Fruit fly (Drosophila melanogaster) ovary, adult (tissue): ENCODE data around the gene Dci.
A peak's percentile ranks its signal among the peaks of the same experiment; 100 is the strongest.

ENCODE experiments used
- CG17801 ChIP-seq: fragments of 200-800 bp; optimal IDR thresholded peaks from 2 replicates; lab custom pipeline; 2019; ENCODE audit warnings: missing biosample characterization, mild to moderate bottlenecking, missing genetic modification characterization, moderate library complexity; ENCODE audit not compliant: partially characterized antibody

The Dci gene

DNA sequence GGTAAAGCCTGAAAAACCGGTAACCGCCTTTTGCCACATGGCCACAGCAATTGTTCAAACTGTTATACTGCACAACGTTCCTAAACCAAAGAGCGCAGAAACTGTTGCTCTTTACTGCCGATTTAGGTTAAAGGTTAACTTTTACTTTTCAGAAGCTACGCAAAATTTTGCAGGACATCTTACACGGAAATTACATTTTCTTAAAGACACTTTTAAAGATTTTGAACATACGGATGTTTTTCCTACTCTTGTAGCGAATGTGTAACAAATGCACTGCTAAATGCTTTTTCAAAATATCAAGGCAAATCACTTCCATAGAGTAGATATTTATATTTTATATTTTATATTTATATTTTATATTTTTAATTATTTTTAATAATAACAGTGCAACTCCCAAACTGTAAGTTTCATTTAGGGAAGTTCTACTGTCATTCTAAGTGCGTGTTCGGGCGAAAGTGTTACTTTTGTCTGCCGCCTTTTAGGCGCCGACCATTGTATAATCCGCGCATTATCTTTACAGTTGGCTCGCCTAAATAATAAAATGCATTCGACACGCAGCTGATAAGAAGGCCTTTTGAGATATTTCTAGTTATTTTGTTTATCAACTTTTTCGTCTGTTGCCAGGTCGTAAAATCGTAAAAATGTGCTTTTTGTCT, 31.2 kb downstream of the Dci start:
- no peak for TF ChIP-seq CG17801

DNA sequence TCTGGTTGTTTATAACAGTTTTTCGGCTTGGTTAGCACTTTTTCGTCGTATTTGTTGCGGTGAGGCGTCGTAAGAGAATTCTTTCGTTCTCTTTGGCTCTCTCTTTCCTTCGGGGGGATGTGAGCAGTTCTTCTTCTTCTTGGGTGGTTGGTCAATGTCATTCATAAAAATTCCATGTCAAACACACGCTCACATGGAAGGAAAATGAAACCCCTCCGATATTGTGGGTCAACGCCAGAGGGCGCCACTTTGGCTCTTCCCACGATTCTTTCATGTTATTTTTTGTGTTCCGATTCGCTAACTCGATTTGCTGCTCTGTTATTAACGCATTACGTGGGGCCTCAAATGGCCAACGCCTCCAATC, 31.7 kb downstream of the Dci start:
- no peak for TF ChIP-seq CG17801

DNA sequence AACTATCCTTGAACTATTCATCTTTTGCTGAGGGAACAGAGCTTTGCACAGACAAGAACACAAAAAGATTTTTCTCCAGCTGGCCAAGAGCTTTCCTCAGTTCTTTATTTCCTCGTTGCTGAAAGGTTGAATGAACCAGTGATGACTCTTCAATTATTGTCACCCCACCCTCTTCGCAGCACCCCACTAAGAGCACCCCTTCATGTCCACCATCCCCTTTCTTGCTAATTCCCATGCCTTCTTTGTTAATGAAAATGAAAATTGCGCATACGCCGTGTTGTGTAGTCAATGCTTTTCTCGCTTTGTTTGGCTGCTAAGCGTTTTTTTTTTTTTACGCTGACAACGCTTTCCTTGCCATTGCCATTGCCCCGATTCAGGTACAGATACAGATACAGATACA, 32.6 kb downstream of the Dci start:
- TF ChIP-seq CG17801, result no peak

DNA sequence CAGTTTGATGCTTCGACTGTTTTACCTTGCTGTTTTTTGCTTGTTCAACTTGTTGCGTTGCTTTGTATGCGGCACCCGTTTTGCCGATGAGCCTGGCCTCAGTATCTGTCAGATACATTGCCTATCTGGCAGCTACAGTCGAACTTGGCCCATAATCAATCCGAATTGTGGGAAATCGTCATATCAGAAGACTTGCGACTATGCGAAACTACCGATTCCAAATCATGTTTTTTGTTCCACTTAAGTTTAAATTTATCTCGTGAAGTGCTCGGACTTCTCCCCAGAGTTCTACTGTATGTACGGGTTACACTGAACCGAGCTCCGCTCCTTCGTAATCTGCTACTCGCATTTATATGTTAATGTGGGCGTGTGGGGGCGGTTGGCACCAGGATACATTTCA, 33.1 kb downstream of the Dci start:
- TF ChIP-seq CG17801, result no peak

DNA sequence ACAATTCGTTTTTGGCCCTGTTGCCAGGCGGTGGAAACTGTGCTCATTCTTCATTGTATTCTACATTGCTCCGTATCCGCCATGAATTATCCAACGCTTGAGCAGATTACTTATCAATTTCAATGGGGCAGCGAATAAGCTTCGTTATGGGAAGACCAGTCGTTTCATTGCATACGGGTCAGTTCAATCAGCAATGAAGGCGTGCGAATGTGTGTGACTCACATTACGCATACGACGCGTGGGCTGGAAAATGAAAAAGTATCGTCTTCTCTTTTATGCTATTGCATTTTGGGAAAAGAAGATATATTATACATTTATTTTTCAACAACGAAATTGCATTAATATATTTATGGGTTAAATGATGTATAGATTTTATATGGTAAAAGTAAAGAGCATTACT, 33.9 kb downstream of the Dci start:
- no peak for TF ChIP-seq CG17801

DNA sequence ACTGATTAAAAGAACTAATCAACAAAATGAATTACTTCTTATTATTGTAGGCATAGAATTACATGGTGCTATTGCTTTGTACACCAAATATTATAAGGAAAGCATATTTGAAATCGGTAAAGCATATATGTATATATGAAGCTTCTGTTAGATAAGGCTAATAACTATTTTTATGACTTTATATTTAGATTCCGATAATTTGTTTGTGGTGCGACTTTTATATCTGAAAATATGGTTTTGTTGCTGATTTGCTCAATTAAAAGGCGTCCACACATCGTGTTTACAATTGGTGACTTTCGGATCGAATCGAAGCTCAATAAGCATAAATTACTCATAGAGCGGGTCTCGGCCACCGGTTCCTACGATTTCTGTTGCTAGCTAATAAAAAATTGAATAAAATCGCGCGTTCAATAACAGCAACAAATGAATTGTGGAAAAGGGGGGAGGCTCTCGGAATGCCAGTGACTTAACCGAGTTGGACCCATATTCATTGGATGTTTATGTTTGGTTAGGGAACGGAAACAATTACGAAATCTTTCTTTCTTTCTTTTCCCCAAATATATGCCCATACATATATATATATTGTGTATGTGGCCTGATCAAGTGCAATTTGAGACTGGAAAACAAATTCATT, 34.6 kb downstream of the Dci start:
- TF ChIP-seq CG17801, result no peak

DNA sequence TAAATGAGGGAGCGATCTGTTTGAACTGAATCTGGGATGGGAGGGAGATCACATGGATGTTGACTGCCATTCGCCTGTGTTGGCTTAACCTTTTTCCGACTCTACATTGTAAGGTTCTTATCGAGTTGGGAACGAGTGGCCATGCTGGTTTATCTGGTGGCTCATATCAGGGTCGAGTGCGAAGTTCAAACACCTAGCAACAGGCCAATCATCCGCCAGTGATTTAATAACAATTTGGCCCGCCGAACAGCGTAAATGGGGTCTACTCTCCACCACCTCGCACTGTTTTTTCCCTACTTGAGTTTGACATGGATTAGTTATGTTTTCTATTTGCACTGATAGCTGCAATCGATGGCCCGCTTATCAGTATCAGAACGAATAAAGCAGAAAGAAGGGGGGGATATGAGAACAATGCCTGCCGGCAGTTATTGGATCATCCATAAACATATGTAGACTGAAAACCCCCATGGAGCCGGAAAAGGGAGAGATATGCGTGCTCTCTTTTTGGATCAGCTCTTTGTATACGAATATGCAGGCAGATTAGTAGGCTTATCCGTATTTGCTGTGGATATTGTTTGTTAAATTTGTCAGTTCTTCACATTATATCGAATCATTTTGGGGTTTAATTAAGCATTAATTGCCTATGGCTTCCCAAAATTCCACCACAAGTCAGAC, 36.4 kb downstream of the Dci start:
- TF ChIP-seq CG17801, result no peak

DNA sequence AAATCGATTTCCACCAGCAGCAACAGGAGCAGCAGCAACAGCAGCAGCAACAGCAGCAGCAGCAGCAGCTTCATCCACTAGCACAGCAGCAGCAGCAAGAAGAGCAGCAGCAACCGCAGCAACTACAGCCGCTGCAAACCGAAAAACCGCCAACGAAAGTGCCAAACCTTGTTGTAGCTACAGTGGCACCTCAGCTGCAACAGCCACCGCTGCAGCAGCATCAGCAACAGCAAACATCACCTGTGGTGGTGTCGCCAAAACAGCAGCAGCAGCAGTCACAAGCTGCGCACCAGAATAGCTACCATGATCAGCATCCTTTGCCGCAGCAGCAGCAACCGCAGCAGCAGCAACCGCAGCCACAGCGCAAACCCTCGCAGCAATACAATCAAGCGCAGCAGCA, 37.2 kb downstream of the Dci start:
- TF ChIP-seq CG17801, result no peak

DNA sequence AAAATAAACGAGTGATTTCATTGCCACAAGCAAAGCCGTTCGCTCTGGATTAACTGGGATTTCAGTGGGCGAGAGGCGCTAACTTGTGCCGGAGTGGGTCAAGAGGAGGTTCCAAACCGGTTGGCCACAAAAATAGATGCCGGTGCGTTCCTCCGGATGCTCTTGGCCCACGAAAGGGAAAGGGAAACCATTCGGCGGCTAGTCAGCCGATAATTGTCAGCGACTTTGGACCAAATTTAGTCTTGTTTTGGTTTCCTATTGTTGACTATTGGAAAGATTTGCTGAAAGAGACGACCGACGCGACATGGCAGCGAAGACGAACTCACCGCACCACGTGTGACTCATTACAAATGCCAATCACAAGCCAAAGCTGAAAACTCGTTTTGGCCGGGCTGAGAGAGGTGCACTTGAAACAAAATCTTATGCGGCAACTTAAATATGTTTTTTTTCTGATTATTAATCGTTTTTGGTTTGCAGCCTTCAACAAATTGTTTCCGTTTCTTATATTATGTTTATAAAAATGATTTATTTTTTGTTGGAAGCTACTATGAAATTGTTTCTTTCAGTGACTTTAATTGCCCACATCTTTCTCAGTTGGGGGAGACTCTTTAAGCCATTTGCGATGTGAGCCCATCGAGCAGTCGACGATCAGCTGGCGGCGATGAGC, 44.3 kb downstream of the Dci start, which contains the start of gene CG34056:
Gene CG34056, plus strand, starts transcription at position 638 of the 667 bp plus-strand sequence.
- peak; percentile 65 for TF ChIP-seq CG17801

DNA sequence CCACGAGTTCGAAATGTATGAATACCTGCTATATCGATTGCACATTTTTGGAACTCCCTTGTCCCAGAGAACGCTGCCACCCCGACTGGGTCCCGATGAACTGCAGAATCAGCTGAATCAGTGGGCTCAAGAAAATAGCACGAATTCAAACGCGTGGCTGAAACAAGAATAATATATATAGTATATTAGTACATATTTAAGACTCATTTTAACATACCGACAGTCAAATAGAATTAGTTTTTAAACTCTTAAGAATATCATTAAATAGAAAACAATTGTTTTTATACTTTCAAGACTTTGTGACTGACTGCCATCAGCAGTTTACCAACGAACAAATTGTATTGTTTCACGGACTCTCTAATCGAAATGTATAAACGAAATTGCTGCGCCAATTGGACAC, 45.9 kb downstream of the Dci start, which contains the start of gene CG34057:
Gene CG34057, plus strand, starts transcription at position 301 of the 400 bp plus-strand sequence.
- TF ChIP-seq CG17801, result no peak

DNA sequence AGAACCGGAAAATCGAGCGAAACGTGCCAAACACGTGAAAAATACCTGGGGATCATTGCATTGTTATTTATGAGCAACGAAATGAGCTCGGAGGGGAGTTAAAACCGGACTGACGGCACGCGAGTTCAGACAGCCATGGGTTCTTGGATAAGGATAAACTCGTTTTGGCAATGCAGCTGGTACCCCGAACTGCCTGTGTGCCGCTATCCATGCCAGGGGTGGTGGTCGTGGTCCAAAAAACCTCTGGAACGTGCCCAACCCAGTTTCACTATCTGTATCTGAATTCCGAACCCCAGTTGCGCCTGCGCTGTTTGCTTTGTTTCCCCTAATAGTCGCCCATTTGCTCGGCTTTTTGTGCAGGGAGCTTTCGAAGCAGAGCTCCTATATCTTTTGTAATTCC, 48.2 kb downstream of the Dci start:
- TF ChIP-seq CG17801, result no peak

DNA sequence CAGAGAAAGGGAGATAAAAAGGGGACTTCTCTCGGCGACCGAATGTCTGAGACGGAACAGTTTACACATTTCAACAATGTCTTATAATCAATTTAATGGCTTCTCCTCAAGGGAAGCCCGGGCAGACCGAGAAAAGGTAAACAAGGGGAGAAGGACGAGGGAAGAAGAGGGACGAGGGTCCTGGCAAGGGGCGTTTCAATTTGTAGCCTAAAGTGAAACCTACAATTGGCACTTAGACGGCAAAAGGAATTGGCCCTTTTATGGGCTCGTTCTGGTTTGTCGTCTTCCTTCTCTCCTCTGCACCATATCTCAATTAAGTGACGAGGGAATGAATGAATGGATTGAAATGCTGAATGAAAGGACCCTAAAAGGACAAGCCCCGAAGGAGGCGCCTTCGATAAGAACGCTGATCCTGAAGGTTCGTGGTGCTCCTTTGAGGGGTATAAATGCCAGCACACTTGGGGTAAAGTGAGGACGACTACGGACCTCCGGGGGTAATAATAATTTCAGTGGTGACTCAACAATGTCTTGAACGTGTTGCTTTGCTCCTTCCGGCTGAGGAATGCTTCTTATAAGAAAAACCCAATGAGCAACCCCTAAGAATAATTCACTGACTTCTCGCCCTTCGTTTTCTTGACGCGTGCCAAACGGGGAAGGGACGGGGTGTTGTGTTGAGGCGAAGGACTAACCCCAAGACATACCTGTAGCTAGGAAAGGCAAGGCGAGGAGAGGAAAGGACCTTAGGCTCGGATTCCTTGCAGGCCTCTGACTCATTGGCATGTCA, 49.5 kb downstream of the Dci start:
- TF ChIP-seq CG17801, result no peak

DNA sequence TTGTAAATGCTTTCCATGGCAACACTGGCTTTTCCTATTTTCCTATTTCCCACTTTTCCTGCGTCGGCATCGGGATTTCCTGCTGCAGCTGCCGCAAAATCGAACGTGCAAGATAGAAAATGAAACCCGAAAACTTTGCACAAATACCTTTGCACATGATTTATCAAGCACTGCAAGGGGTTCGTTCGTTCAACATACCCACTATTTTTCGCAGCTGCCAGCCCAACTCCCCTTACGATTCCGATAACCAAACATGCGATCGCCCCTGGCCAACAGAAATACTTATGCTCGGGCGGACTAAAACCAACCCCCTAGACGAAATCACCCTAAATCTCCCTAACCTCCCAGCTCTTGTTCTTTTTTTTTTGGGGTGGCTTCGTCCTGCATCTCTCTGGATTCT, 50.3 kb downstream of the Dci start:
- no peak for TF ChIP-seq CG17801
